1 fruit fly cellular context compared by ENCODE assay signal in the genomic region with DNA sequence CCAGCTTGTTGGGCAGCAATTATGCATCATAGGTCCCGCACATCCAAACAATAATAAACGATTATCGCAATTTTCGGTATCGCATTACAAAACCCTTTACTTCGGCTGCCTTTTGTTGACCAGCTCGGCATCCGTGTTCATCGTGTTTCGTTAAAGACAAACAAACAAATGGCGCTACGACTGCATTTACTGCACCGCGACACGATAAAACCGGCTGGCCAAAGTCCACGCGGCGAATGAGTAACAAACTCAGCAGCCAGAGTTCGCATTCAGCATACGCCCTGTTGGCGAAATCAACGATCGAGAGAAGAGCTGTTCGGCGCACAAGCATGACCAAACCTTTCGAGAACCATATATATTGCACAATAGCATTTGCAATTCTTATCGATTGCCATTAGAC.
A peak's percentile ranks its signal among the peaks of the same experiment; 100 is the strongest.
TF ChIP-seq lines count a peak whose summit lies in the region.

No protein-coding gene starts in this region.

TF ChIP-seq in whole organism, prepupa, 60 proteins besides CTCF, POLR2A, EP300 and RAD21 (continued from another document):
- TF ChIP-seq CG6163 (GFP tag; IDR thresholded peaks at IDR 0.05; lab: Robert Waterston, UW) (0 out of 3 replicates have a peak, but pooled peaks have one; percentile 26), eg (GFP tag; IDR thresholded peaks at IDR 0.05; lab: Robert Waterston, UW) (peak; percentile 56; the same call in 1 of the 3 replicates), Hr38 (GFP tag; optimal IDR thresholded peaks at IDR 0.05; lab: Kevin White, UChicago) (no peak), vri (GFP tag; optimal IDR thresholded peaks at IDR 0.05; lab: Kevin White, UChicago) (peak; percentile 40), CG11294 (GFP tag; IDR thresholded peaks at IDR 0.05; lab: Robert Waterston, UW) (no peak), fkh (GFP tag; optimal IDR thresholded peaks at IDR 0.05; lab: Kevin White, UChicago) (no peak), Eip93F (GFP tag; optimal IDR thresholded peaks at IDR 0.05; lab: Kevin White, UChicago) (peak; percentile 66), CG6792 (GFP tag; optimal IDR thresholded peaks at IDR 0.05; lab: Kevin White, UChicago) (no peak), CG3919 (GFP tag; optimal IDR thresholded peaks at IDR 0.05; lab: Kevin White, UChicago) (peak; percentile 45), CG7368 (GFP tag; optimal IDR thresholded peaks at IDR 0.05; lab: Kevin White, UChicago) (peak; percentile 22), Sox102F (GFP tag; optimal IDR thresholded peaks at IDR 0.05; lab: Kevin White, UChicago) (no peak), Sox15 (GFP tag; optimal IDR thresholded peaks at IDR 0.05; lab: Kevin White, UChicago) (no peak), Lpt (GFP tag; optimal IDR thresholded peaks at IDR 0.05; lab: Kevin White, UChicago) (peak; percentile 39), Met (GFP tag; optimal IDR thresholded peaks at IDR 0.05; lab: Kevin White, UChicago) (no peak), ss (GFP tag; optimal IDR thresholded peaks at IDR 0.05; lab: Kevin White, UChicago) (peak; percentile 61 to 66), Blimp-1 (GFP tag; optimal IDR thresholded peaks at IDR 0.05; lab: Kevin White, UChicago) (no peak), topi (GFP tag; optimal IDR thresholded peaks at IDR 0.05; lab: Kevin White, UChicago) (peak; percentile 35), Smox (GFP tag; optimal IDR thresholded peaks at IDR 0.05; lab: Kevin White, UChicago) (no peak), CG10631 (GFP tag; optimal IDR thresholded peaks at IDR 0.05; lab: Kevin White, UChicago) (no peak), fd85E (GFP tag; optimal IDR thresholded peaks at IDR 0.05; lab: Kevin White, UChicago) (no peak), CG9139 (GFP tag; optimal IDR thresholded peaks at IDR 0.05; lab: Kevin White, UChicago) (peak; percentile 39), CG11762 (GFP tag; optimal IDR thresholded peaks at IDR 0.05; lab: Kevin White, UChicago; ENCODE audit: insufficient read depth) (peak; percentile 2), lz (GFP tag; optimal IDR thresholded peaks at IDR 0.05; lab: Kevin White, UChicago) (no peak), Hr4 (GFP tag; optimal IDR thresholded peaks at IDR 0.05; lab: Kevin White, UChicago) (no peak), CG4318 (GFP tag; optimal IDR thresholded peaks at IDR 0.05; lab: Kevin White, UChicago) (no peak), CG31627 (GFP tag; optimal IDR thresholded peaks at IDR 0.05; lab: Kevin White, UChicago) (no peak), CG8632 (GFP tag; optimal IDR thresholded peaks at IDR 0.05; lab: Kevin White, UChicago) (no peak), pdm3 (GFP tag; optimal IDR thresholded peaks at IDR 0.05; lab: Kevin White, UChicago) (no peak), Ets96B (tag; optimal IDR thresholded peaks at IDR 0.05; lab: Kevin White, UChicago) (no peak), OdsH (GFP tag; optimal IDR thresholded peaks at IDR 0.05; lab: Kevin White, UChicago) (no peak), CG11902 (GFP tag; optimal IDR thresholded peaks at IDR 0.05; lab: Kevin White, UChicago) (no peak), CG8319 (GFP tag; optimal IDR thresholded peaks at IDR 0.05; lab: Kevin White, UChicago) (no peak), Ets21C (GFP tag; optimal IDR thresholded peaks at IDR 0.05; lab: Kevin White, UChicago) (no peak), Sox14 (GFP tag; optimal IDR thresholded peaks at IDR 0.05; lab: Kevin White, UChicago) (no peak), fd59A (GFP tag; optimal IDR thresholded peaks at IDR 0.05; lab: Kevin White, UChicago) (no peak), CG8119 (GFP tag; IDR thresholded peaks at IDR 0.05; lab: Robert Waterston, UW) (peak; percentile 48; the same call in 2 of the 3 replicates), CG6854 (GFP tag; optimal IDR thresholded peaks at IDR 0.05; lab: Kevin White, UChicago) (peak; percentile 73)
